Fruit fly (Drosophila melanogaster) whole organism: Measurements from ENCODE around the gene Cpr65Ay.

Experiments used
- CG8478 ChIP-seq: fragments of >200 bp; optimal IDR thresholded peaks from 2 replicates; lab custom pipeline; 2018; ENCODE audit warnings: inconsistent platforms
- Dll ChIP-seq: fragments of >200 bp; optimal IDR thresholded peaks from 2 replicates; lab custom pipeline; 2017
- EcR ChIP-seq, 2 experiments: fragments of >200 bp; optimal IDR thresholded peaks; 2 replicates each; lab custom pipeline; 2017; ENCODE audit warnings: missing biosample characterization in 2 of 2, missing genetic modification characterization in 2 of 2, missing genetic modification reagents in 2 of 2
- pan ChIP-seq: fragments of >200 bp; optimal IDR thresholded peaks from 2 replicates; lab custom pipeline; 2017
- psq ChIP-seq: fragments of >200 bp; optimal IDR thresholded peaks from 2 replicates; lab custom pipeline; 2017
- usp ChIP-seq: fragments of >200 bp; optimal IDR thresholded peaks from 2 replicates; lab custom pipeline; 2017; ENCODE audit warnings: missing biosample characterization, missing genetic modification characterization, mixed read lengths

DNA sequence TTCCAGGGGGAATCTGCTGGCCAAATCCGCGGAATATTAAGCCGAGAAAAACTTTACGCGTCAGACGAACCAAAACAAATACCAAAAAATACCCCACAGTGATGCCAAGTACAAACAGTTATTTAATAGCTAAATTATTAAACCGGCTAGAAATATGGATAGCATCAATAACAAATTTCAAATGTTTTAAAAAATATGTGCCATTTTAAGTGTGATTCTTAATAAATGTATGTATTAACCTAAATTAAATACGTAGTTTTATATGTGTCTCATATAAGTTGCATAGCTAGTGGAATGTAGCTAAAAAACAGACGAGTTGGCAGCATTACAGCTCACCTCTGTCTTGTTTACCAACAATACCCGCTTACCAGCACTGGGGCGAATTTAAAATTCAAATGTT lies 23.3 kb upstream of the Cpr65Ay start, which contains the start of gene CG10274:
- TF ChIP-seq usp (GFP tag; lab: Kevin White, UChicago) (no peak), pan (no peak), CG8478 (lab: Kevin White, UChicago) (no peak), psq (lab: Kevin White, UChicago) (no peak), Dll (lab: Kevin White, UChicago) (no peak), EcR (GFP tag; optimal IDR thresholded peaks at IDR 0.05; lab: Kevin White, UChicago) (no peak)
